Fruit fly (Drosophila melanogaster) whole organism: ENCODE results near the gene senju.

ENCODE experiments used
- pan ChIP-seq: fragments of >200 bp; optimal IDR thresholded peaks from 2 replicates; lab custom pipeline; 2017
- psq ChIP-seq: fragments of >200 bp; optimal IDR thresholded peaks from 2 replicates; lab custom pipeline; 2017
- usp ChIP-seq: fragments of >200 bp; optimal IDR thresholded peaks from 2 replicates; lab custom pipeline; 2017; ENCODE audit warnings: missing biosample characterization, missing genetic modification characterization, mixed read lengths

dm6 chr2L:5054953-5055352, 2.3 kb downstream of the senju start, which contains the start of the genes CG14036 and His3.3A:
- TF ChIP-seq pan (lab: Kevin White, UChicago), result no peak
- TF ChIP-seq usp (GFP tag; lab: Kevin White, UChicago), result no peak
- TF ChIP-seq psq (lab: Kevin White, UChicago), result no peak
